Fruit fly (Drosophila melanogaster) whole organism, embryonic: ENCODE measurements around the gene Dus3.

Experiments
- CG11456 ChIP-seq: fragments of 200-800 bp; sonication (Bioruptor generic); IDR thresholded peaks from 3 replicates; pipeline ENCODE4 v1.3.6; 2022; ENCODE audit warnings: missing biosample characterization, missing genetic modification characterization
- CG7786 ChIP-seq: fragments of 200-800 bp; sonication (Bioruptor generic); optimal IDR thresholded peaks from 2 replicates; lab custom pipeline; 2016; ENCODE audit warnings: missing biosample characterization, missing genetic modification characterization
- H2.0 ChIP-seq: fragments of 200-800 bp; sonication (Bioruptor generic); IDR thresholded peaks from 2 replicates; pipeline ENCODE4 v1.3.6; 2022; ENCODE audit warnings: missing biosample characterization, missing genetic modification characterization
- fu2 ChIP-seq: fragments of 200-800 bp; sonication (Bioruptor generic); optimal IDR thresholded peaks from 2 replicates; lab custom pipeline; 2016; ENCODE audit warnings: missing biosample characterization, missing genetic modification characterization

DNA sequence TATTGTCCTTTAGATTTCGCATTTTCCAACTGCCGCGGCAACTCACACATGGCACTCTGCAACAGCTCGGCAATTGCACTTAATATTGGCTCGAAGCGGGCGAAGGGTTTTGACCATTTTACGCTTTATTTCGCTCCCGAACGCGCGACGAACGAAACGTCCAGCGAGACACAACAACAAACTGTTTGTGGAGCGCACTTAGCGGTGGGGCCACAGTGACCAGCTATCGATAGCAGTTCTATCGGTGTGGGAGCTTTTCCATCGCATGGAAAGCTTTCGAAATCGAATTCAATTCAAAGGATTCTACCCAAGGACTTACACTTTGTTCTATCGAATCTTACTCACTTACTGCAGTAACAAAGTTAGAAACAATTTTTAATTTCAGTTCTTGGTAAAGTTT lies 2.0 kb upstream of the Dus3 start, which contains the start of gene CG10631:
- 0 out of 3 replicates have a peak, but pooled peaks have one; percentile 11 for TF ChIP-seq CG11456 (GFP tag; lab: Robert Waterston, UW)
- TF ChIP-seq H2.0 (GFP tag; lab: Robert Waterston, UW), result no peak
- TF ChIP-seq CG7786 (GFP tag; lab: Kevin White, UChicago), result no peak
- TF ChIP-seq fu2, result no peak
